Worm (Caenorhabditis elegans) whole organism, midembryonic: ENCODE data around the gene col-88.

Experiments
- T22C8.4 ChIP-seq: fragments of 200-800 bp; sonication (Bioruptor generic); IDR thresholded peaks from 2 replicates; pipeline ENCODE4 v1.3.6; 2022; ENCODE audit warnings: missing genetic modification characterization, missing compliant biosample characterization
- cog-1 ChIP-seq: sonication (generic microtip); optimal IDR thresholded peaks from 2 replicates; lab custom pipeline; 2016; ENCODE audit warnings: missing genetic modification characterization, missing compliant biosample characterization
- flt-1 ChIP-seq: fragments of 200-800 bp; sonication (Bioruptor generic); IDR thresholded peaks from 2 replicates; pipeline ENCODE4 v1.3.6; 2022; ENCODE audit warnings: missing genetic modification characterization, missing compliant biosample characterization
- med-1 ChIP-seq: sonication (generic microtip); optimal IDR thresholded peaks from 2 replicates; lab custom pipeline; 2017; ENCODE audit warnings: missing genetic modification characterization, mild to moderate bottlenecking, missing compliant biosample characterization, antibody characterized with exemption, missing genetic modification reagents; ENCODE audit not compliant: insufficient read depth
- ztf-23 ChIP-seq: fragments of 200-800 bp; sonication (Bioruptor generic); IDR thresholded peaks from 2 replicates; pipeline ENCODE4 v1.3.6; 2022; ENCODE audit warnings: missing genetic modification reagents, missing genetic modification characterization, missing compliant biosample characterization

DNA sequence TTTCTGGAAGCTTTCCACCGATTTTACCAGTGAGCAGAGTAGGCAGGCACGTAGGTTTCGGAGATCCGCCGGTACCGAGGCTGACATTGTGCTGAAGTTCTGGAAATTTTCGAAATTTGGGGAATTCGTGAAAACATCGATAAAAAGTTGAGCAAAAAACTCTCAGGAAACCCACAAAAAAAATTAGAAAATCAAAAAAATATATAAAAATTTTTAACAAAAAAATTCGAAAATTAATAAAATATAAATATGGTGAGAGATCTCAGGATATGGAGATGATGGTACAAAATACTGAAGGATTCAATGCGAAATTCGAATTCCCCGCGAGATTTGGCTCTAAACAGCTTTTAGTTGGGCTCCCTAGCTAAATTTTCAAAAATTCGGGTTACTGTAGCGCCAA, 28.8 kb downstream of the col-88 start, which contains the start of gene spt-4:
- TF ChIP-seq T22C8.4 (GFP tag; lab: Robert Waterston, UW), result no peak
- no peak for TF ChIP-seq flt-1 (GFP tag; lab: Robert Waterston, UW)
- no peak for TF ChIP-seq ztf-23 (GFP tag; lab: Robert Waterston, UW)
- no peak for TF ChIP-seq med-1
- no peak for TF ChIP-seq cog-1
